Fruit fly (Drosophila melanogaster): Measurements from ENCODE around the gene CG18558.

The CG18558 gene

dm6 chr2L:2885503-2886225 is 41.4 kb upstream of the CG18558 start, which contains the start of the genes NTPase and lilli (continued):
- TF ChIP-seq Opbp (GFP tag; IDR thresholded peaks at IDR 0.05; ENCODE audit: partially characterized antibody) (peak; percentile 93), fu2 (GFP tag; optimal IDR thresholded peaks at IDR 0.05) (peak; percentile 10), tio (GFP tag; optimal IDR thresholded peaks at IDR 0.05) (peak; percentile 77), wor (GFP tag; IDR thresholded peaks at IDR 0.05) (no peak), Asciz (GFP tag; optimal IDR thresholded peaks at IDR 0.05) (no peak), CG8944 (GFP tag; optimal IDR thresholded peaks at IDR 0.05) (peak; percentile 61), CG7963 (GFP tag; IDR thresholded peaks at IDR 0.05; ENCODE audit: partially characterized antibody) (peak; percentile 94), kah (GFP tag; optimal IDR thresholded peaks at IDR 0.05) (no peak), CG14965 (GFP tag; optimal IDR thresholded peaks at IDR 0.05; ENCODE audit: borderline replicate concordance) (no peak), Doc2 (GFP tag; IDR thresholded peaks at IDR 0.05) (no peak), CG6272 (GFP tag; IDR thresholded peaks at IDR 0.05) (peak; percentile 44; the same call in 1 of the 2 replicates), CrebB (tag; optimal IDR thresholded peaks at IDR 0.05) (no peak), CG4617 (GFP tag; optimal IDR thresholded peaks at IDR 0.05; ENCODE audit: borderline replicate concordance) (peak; percentile 92), Dbx (GFP tag; IDR thresholded peaks at IDR 0.05) (peak; percentile 76), CG15073 (GFP tag; optimal IDR thresholded peaks at IDR 0.05) (no peak), ems (GFP tag; optimal IDR thresholded peaks at IDR 0.05) (peak; percentile 71), corto (GFP tag; optimal IDR thresholded peaks at IDR 0.05) (peak; percentile 73), CG3281 (GFP tag; optimal IDR thresholded peaks at IDR 0.05) (no peak), gem (tag; optimal IDR thresholded peaks at IDR 0.05) (peak; percentile 55), CG2712 (tag; optimal IDR thresholded peaks at IDR 0.05) (peak; percentile 15), CG9215 (GFP tag; IDR thresholded peaks at IDR 0.05) (no peak), Atf-2 (GFP tag; optimal IDR thresholded peaks at IDR 0.05) (peak; percentile 48), chn (GFP tag; optimal IDR thresholded peaks at IDR 0.05) (peak; percentile 74), CG43689 (GFP tag; IDR thresholded peaks at IDR 0.05) (no peak), ftz-f1 (GFP tag; optimal IDR thresholded peaks at IDR 0.05) (no peak), Hsf (GFP tag; optimal IDR thresholded peaks at IDR 0.05) (peak; percentile 80), CG4820 (GFP tag; optimal IDR thresholded peaks at IDR 0.05) (peak; percentile 59), HLHmδ (GFP tag; optimal IDR thresholded peaks at IDR 0.05) (no peak), CG18599 (GFP tag; optimal IDR thresholded peaks at IDR 0.05) (peak; percentile 52), Dref (GFP tag; IDR thresholded peaks at IDR 0.05) (peak; percentile 86), nom (GFP tag; optimal IDR thresholded peaks at IDR 0.05) (no peak), gfzf (GFP tag; optimal IDR thresholded peaks at IDR 0.05) (no peak), Antp (GFP tag; optimal IDR thresholded peaks at IDR 0.05) (peak; percentile 85), C15 (GFP tag; IDR thresholded peaks at IDR 0.05) (no peak), org-1 (GFP tag; optimal IDR thresholded peaks at IDR 0.05) (no peak), da (GFP tag; optimal IDR thresholded peaks at IDR 0.05) (no peak), CG7745 (tag; optimal IDR thresholded peaks at IDR 0.05) (no peak), fd64A (GFP tag; optimal IDR thresholded peaks at IDR 0.05) (no peak), CG12744 (GFP tag; optimal IDR thresholded peaks at IDR 0.05) (peak; percentile 17), nerfin-2 (GFP tag; IDR thresholded peaks at IDR 0.05; ENCODE audit: partially characterized antibody) (peak; percentile 87), CG4404 (GFP tag; IDR thresholded peaks at IDR 0.05) (peak; percentile 31; the same call in 1 of the 2 replicates), wek (GFP tag; optimal IDR thresholded peaks at IDR 0.05) (peak; percentile 14), usp (GFP tag; optimal IDR thresholded peaks at IDR 0.05) (no peak), CG31441 (GFP tag; IDR thresholded peaks at IDR 0.05) (peak; percentile 21; the same call in 1 of the 2 replicates), Ssrp (tag; optimal IDR thresholded peaks at IDR 0.05) (peak; percentile 26), BtbVII (GFP tag; optimal IDR thresholded peaks at IDR 0.05) (peak; percentile 15), CG2889 (GFP tag; IDR thresholded peaks at IDR 0.05) (0 out of 3 replicates have a peak, but pooled peaks have one; percentile 29), B-H2 (GFP tag; optimal IDR thresholded peaks at IDR 0.05) (no peak), CG12942 (GFP tag; optimal IDR thresholded peaks at IDR 0.05) (peak; percentile 48), Chrac-16 (GFP tag; optimal IDR thresholded peaks at IDR 0.05) (peak; percentile 66)
